Worm (Caenorhabditis elegans) whole organism, late embryonic: ENCODE results near the gene unc-68.

Experiments
- ama-1 ChIP-seq: fragments of 150-350 bp; optimal IDR thresholded peaks from 2 replicates; lab custom pipeline; 2014
- ceh-14 ChIP-seq: sonication (generic microtip); optimal IDR thresholded peaks from 2 replicates; lab custom pipeline; 2016; ENCODE audit warnings: missing genotype, missing genetic modification characterization, missing compliant biosample characterization
- ceh-18 ChIP-seq: sonication (generic microtip); optimal IDR thresholded peaks from 2 replicates; lab custom pipeline; 2016; ENCODE audit warnings: missing genetic modification characterization, missing compliant biosample characterization
- ceh-48 ChIP-seq: sonication (generic microtip); optimal IDR thresholded peaks from 2 replicates; lab custom pipeline; 2016; ENCODE audit warnings: missing genetic modification characterization, inconsistent platforms, missing compliant biosample characterization
- elt-4 ChIP-seq: sonication (generic microtip); optimal IDR thresholded peaks from 2 replicates; lab custom pipeline; 2016; ENCODE audit warnings: missing genetic modification characterization, missing compliant biosample characterization
- eyg-1 ChIP-seq: sonication (generic microtip); optimal IDR thresholded peaks from 2 replicates; lab custom pipeline; 2016; ENCODE audit warnings: missing genotype, missing genetic modification characterization, missing compliant biosample characterization
- fkh-10 ChIP-seq: fragments of 150-350 bp; optimal IDR thresholded peaks from 2 replicates; lab custom pipeline; 2014; ENCODE audit warnings: missing biosample characterization, missing genetic modification reagents, missing genetic modification characterization
- hlh-15 ChIP-seq: sonication (generic microtip); optimal IDR thresholded peaks from 2 replicates; lab custom pipeline; 2016; ENCODE audit warnings: missing genetic modification characterization, missing compliant biosample characterization
- nfya-1 ChIP-seq: sonication (generic microtip); optimal IDR thresholded peaks from 2 replicates; lab custom pipeline; 2017; ENCODE audit warnings: missing genetic modification characterization, mild to moderate bottlenecking, missing compliant biosample characterization, antibody characterized with exemption, moderate library complexity
- nhr-11 ChIP-seq: fragments of 150-350 bp; optimal IDR thresholded peaks from 2 replicates; lab custom pipeline; 2014; ENCODE audit warnings: missing biosample characterization, missing genetic modification characterization
- pqm-1 ChIP-seq: sonication (generic microtip); optimal IDR thresholded peaks from 2 replicates; lab custom pipeline; 2016; ENCODE audit warnings: missing genetic modification characterization, missing compliant biosample characterization
- sox-2 ChIP-seq: fragments of 200-800 bp; sonication (Bioruptor generic); IDR thresholded peaks from 2 replicates; pipeline ENCODE4 v1.3.6; 2022; ENCODE audit warnings: missing genetic modification reagents, missing genetic modification characterization, missing compliant biosample characterization

- TF ChIP-seq fkh-10 (GFP tag; lab: Kevin White, UChicago): no peak
- TF ChIP-seq hlh-15 (tag; lab: Kevin White, UChicago): no peak
- TF ChIP-seq nhr-11 (tag; lab: Kevin White, UChicago): no peak
- TF ChIP-seq sox-2: no peak
- TF ChIP-seq ceh-18 (tag; lab: Kevin White, UChicago): no peak
- no peak for TF ChIP-seq ceh-48 (tag; lab: Kevin White, UChicago)
- TF ChIP-seq ama-1: no peak
- no peak for TF ChIP-seq pqm-1
- no peak for TF ChIP-seq elt-4 (tag; lab: Kevin White, UChicago)
- TF ChIP-seq nfya-1 (tag; lab: Kevin White, UChicago): no peak
- no peak for TF ChIP-seq eyg-1 (tag; lab: Kevin White, UChicago)
- no peak for TF ChIP-seq ceh-14
These were observed at the start of gene unc-68 for ce11 chrV:6928938-6929337.
